Worm (Caenorhabditis elegans): ENCODE results near the gene C48B4.13.

DNA sequence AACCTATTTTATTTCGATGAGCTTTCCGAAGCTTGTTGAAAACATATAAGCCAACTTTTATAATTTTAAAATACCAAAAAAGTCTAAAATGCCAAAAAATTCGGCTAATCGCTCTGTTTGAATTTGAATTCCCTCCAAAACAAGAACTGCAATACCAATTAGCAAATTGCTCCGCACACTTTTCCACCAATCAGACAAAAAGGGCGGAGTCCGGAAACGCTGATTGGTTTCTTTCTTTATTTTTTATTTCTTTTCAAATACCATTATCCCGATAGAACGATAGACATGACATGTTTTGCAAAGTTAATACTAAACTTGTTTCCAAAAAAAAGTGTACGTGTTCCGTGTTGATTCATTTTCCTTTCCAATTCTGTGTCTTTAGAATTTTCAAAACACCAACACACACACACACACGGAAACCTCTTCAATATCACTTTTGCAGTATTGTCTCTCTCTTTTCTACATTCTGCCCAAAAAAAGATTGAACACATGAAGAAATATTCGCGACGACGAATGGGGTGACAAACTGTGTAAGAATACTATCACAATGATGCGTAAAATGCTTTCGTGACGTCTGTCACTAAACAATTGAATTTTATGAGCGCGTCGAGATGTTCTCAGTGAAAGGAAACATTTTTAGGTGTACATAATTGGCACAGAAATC is 49.2 kb downstream of the C48B4.13 start:
- no peak for TF ChIP-seq him-1 (tag; optimal IDR thresholded peaks at IDR 0.05)
- TF ChIP-seq W03F9.2 (tag; optimal IDR thresholded peaks at IDR 0.05), result no peak
- TF ChIP-seq dao-5 (tag; optimal IDR thresholded peaks at IDR 0.05), result no peak
